Fruit fly (Drosophila melanogaster) whole organism, embryonic: ENCODE measurements around the gene Gos28.

Experiments used
- Atf3 ChIP-seq: fragments of 200-800 bp; sonication (Bioruptor generic); optimal IDR thresholded peaks from 3 replicates; lab custom pipeline; 2016; ENCODE audit warnings: missing biosample characterization, missing genetic modification characterization
- CG12391 ChIP-seq: fragments of 200-800 bp; sonication (Bioruptor generic); optimal IDR thresholded peaks from 3 replicates; lab custom pipeline; 2018; ENCODE audit warnings: missing biosample characterization, mild to moderate bottlenecking, missing genetic modification characterization, moderate library complexity
- CG13123 ChIP-seq: fragments of 200-800 bp; sonication (Bioruptor generic); optimal IDR thresholded peaks from 2 replicates; lab custom pipeline; 2016; ENCODE audit warnings: missing biosample characterization, missing genetic modification characterization
- CG13424 ChIP-seq: fragments of 200-800 bp; sonication (Bioruptor generic); optimal IDR thresholded peaks from 2 replicates; lab custom pipeline; 2019; ENCODE audit warnings: missing biosample characterization, mild to moderate bottlenecking, missing genetic modification characterization, moderate library complexity
- CG14710 ChIP-seq: fragments of 200-800 bp; sonication (Bioruptor generic); optimal IDR thresholded peaks from 3 replicates; lab custom pipeline; 2019; ENCODE audit warnings: missing biosample characterization, mild to moderate bottlenecking, missing genetic modification characterization, moderate library complexity
- CG15514 ChIP-seq: fragments of 200-800 bp; sonication (Bioruptor generic); optimal IDR thresholded peaks from 3 replicates; lab custom pipeline; 2017; ENCODE audit warnings: missing biosample characterization, missing genetic modification characterization, mild to moderate bottlenecking, moderate library complexity, missing genetic modification reagents
- CG15601 ChIP-seq: fragments of 200-800 bp; sonication (Bioruptor generic); optimal IDR thresholded peaks from 3 replicates; lab custom pipeline; 2019; ENCODE audit warnings: missing biosample characterization, mild to moderate bottlenecking, missing genetic modification characterization, moderate library complexity
- CG17359 ChIP-seq: fragments of 200-800 bp; sonication (Bioruptor generic); optimal IDR thresholded peaks from 3 replicates; lab custom pipeline; 2018; ENCODE audit warnings: missing biosample characterization, mild to moderate bottlenecking, missing genetic modification characterization, moderate library complexity
- CG18599 ChIP-seq: fragments of 200-800 bp; sonication (Bioruptor generic); optimal IDR thresholded peaks from 3 replicates; lab custom pipeline; 2017; ENCODE audit warnings: missing biosample characterization, missing genetic modification characterization, mild to moderate bottlenecking, moderate library complexity, missing genetic modification reagents
- CG2202 ChIP-seq: fragments of 200-800 bp; sonication (Bioruptor generic); optimal IDR thresholded peaks from 2 replicates; lab custom pipeline; 2018; ENCODE audit warnings: missing biosample characterization, mild to moderate bottlenecking, missing genetic modification characterization
- CG30020 ChIP-seq: fragments of 200-800 bp; optimal IDR thresholded peaks from 2 replicates; lab custom pipeline; 2019; ENCODE audit warnings: missing biosample characterization, mild to moderate bottlenecking, missing genetic modification characterization, moderate library complexity
- CG34422 ChIP-seq: fragments of 200-800 bp; sonication (Bioruptor generic); IDR thresholded peaks from 3 replicates; pipeline ENCODE4 v1.3.6; 2022; ENCODE audit warnings: missing biosample characterization, missing genetic modification characterization
- CG3726 ChIP-seq: fragments of 200-800 bp; sonication (Bioruptor generic); IDR thresholded peaks from 3 replicates; pipeline ENCODE4, ENCODE4 v1.3.6; 2022; ENCODE audit warnings: missing biosample characterization, missing genetic modification characterization
- CG43689 ChIP-seq: fragments of 200-800 bp; sonication (Bioruptor generic); IDR thresholded peaks from 2 replicates; pipeline ENCODE4 v1.3.6; 2022; ENCODE audit warnings: missing biosample characterization, missing genetic modification characterization
- CG4404 ChIP-seq: fragments of 200-800 bp; sonication (Bioruptor generic); IDR thresholded peaks from 2 replicates; pipeline ENCODE4 v1.3.6; 2022; ENCODE audit warnings: missing biosample characterization, missing genetic modification characterization
- CG4617 ChIP-seq: fragments of 200-800 bp; sonication (Bioruptor generic); optimal IDR thresholded peaks from 3 replicates; lab custom pipeline; 2016; ENCODE audit warnings: missing biosample characterization, missing genetic modification characterization, borderline replicate concordance
- CG4854 ChIP-seq: fragments of 200-800 bp; sonication (Bioruptor generic); optimal IDR thresholded peaks from 2 replicates; lab custom pipeline; 2016; ENCODE audit warnings: missing biosample characterization, missing genetic modification characterization, inconsistent platforms
- CG6813 ChIP-seq: fragments of 200-800 bp; sonication (Bioruptor generic); optimal IDR thresholded peaks from 2 replicates; lab custom pipeline; 2017; ENCODE audit warnings: missing biosample characterization, missing genetic modification characterization, mild to moderate bottlenecking, moderate library complexity, missing genetic modification reagents
- CG9727 ChIP-seq: fragments of 200-800 bp; sonication (Bioruptor generic); optimal IDR thresholded peaks from 3 replicates; lab custom pipeline; 2017; ENCODE audit warnings: missing biosample characterization, mild to moderate bottlenecking, missing genetic modification characterization
- D ChIP-seq, 2 experiments: fragments of 200-800 bp in 1 of 2; fragments of >200 bp in 1 of 2; sonication (Bioruptor generic) in 1 of 2; optimal IDR thresholded peaks; 2 replicates in 1 of 2; 3 replicates in 1 of 2; lab custom pipeline; 2017; ENCODE audit warnings: mild to moderate bottlenecking in 1 of 2, missing biosample characterization in 1 of 2, missing genetic modification characterization in 1 of 2, missing genetic modification reagents in 1 of 2
- D19A ChIP-seq: fragments of 200-800 bp; optimal IDR thresholded peaks from 3 replicates; lab custom pipeline; 2019; ENCODE audit warnings: missing biosample characterization, mild to moderate bottlenecking, missing genetic modification characterization, moderate library complexity
- Doc2 ChIP-seq: fragments of 200-800 bp; sonication (Bioruptor generic); IDR thresholded peaks from 2 replicates; pipeline ENCODE4 v1.3.6; 2022; ENCODE audit warnings: missing biosample characterization, missing genetic modification characterization
- Drgx ChIP-seq: fragments of 200-800 bp; sonication (Bioruptor generic); IDR thresholded peaks from 2 replicates; pipeline ENCODE4 v1.3.6; 2022; ENCODE audit warnings: missing biosample characterization, missing genetic modification characterization
- ERR ChIP-seq: fragments of 200-800 bp; sonication (Bioruptor generic); optimal IDR thresholded peaks from 2 replicates; lab custom pipeline; 2016; ENCODE audit warnings: missing biosample characterization, missing genetic modification characterization
- Fer3 ChIP-seq: fragments of 200-800 bp; sonication (Bioruptor generic); optimal IDR thresholded peaks from 2 replicates; lab custom pipeline; 2018; ENCODE audit warnings: missing biosample characterization, mild to moderate bottlenecking, missing genetic modification characterization, moderate library complexity
- GATAe ChIP-seq: fragments of 200-800 bp; sonication (Bioruptor generic); conservative IDR thresholded peaks from 2 replicates; pipeline ENCODE4 v1.3.6; 2022; ENCODE audit warnings: missing biosample characterization, missing genetic modification characterization
- Gug ChIP-seq: fragments of 200-800 bp; sonication (Bioruptor generic); IDR thresholded peaks from 4 replicates; pipeline ENCODE4 v1.3.6; 2022; ENCODE audit warnings: missing biosample characterization, missing genetic modification characterization
- HLH54F ChIP-seq: fragments of 200-800 bp; sonication (Bioruptor generic); optimal IDR thresholded peaks from 3 replicates; lab custom pipeline; 2016; ENCODE audit warnings: missing biosample characterization, missing genetic modification characterization
- Hr3 ChIP-seq: fragments of 200-800 bp; sonication (Bioruptor generic); optimal IDR thresholded peaks from 3 replicates; lab custom pipeline; 2016; ENCODE audit warnings: missing biosample characterization, missing genetic modification characterization
- Hr39 ChIP-seq: fragments of >200 bp; optimal IDR thresholded peaks from 2 replicates; lab custom pipeline; 2017
- Ptx1 ChIP-seq: fragments of 200-800 bp; sonication (Bioruptor generic); IDR thresholded peaks from 2 replicates; pipeline ENCODE4 v1.3.6; 2022; ENCODE audit warnings: missing biosample characterization, missing genetic modification characterization
- Rx ChIP-seq: fragments of 200-800 bp; sonication (Bioruptor generic); IDR thresholded peaks from 2 replicates; pipeline ENCODE4 v1.3.6; 2022; ENCODE audit warnings: missing biosample characterization, missing genetic modification characterization
- Sox100B ChIP-seq: fragments of 200-800 bp; sonication (Bioruptor generic); optimal IDR thresholded peaks from 3 replicates; lab custom pipeline; 2018; ENCODE audit warnings: missing biosample characterization, mild to moderate bottlenecking, missing genetic modification characterization
- Vsx1 ChIP-seq: fragments of 200-800 bp; sonication (Bioruptor generic); optimal IDR thresholded peaks from 2 replicates; lab custom pipeline; 2017; ENCODE audit warnings: missing biosample characterization, mild to moderate bottlenecking, missing genetic modification characterization, missing genetic modification reagents
- Xbp1 ChIP-seq: fragments of 200-800 bp; sonication (Bioruptor generic); optimal IDR thresholded peaks from 3 replicates; lab custom pipeline; 2016; ENCODE audit warnings: missing biosample characterization, mild to moderate bottlenecking, missing genetic modification characterization
- ab ChIP-seq: fragments of 200-800 bp; sonication (Bioruptor generic); optimal IDR thresholded peaks from 2 replicates; lab custom pipeline; 2016; ENCODE audit warnings: missing biosample characterization, missing genetic modification characterization
- ci ChIP-seq: fragments of 200-800 bp; sonication (Bioruptor generic); IDR thresholded peaks from 3 replicates; pipeline ENCODE4 v1.3.6; 2022; ENCODE audit warnings: missing biosample characterization, missing genetic modification characterization
- croc ChIP-seq: fragments of 200-800 bp; sonication (Bioruptor generic); conservative IDR thresholded peaks from 3 replicates; pipeline ENCODE4 v1.3.6; 2022; ENCODE audit warnings: missing biosample characterization, missing genetic modification characterization
- dmrt99B ChIP-seq: fragments of 200-800 bp; sonication (Bioruptor generic); optimal IDR thresholded peaks from 2 replicates; lab custom pipeline; 2018; ENCODE audit warnings: missing biosample characterization, mild to moderate bottlenecking, missing genetic modification characterization, moderate library complexity
- grn ChIP-seq: fragments of 200-800 bp; sonication (Bioruptor generic); optimal IDR thresholded peaks from 3 replicates; lab custom pipeline; 2017; ENCODE audit warnings: missing biosample characterization, missing genetic modification characterization
- gro ChIP-seq: fragments of 200-800 bp; sonication (Bioruptor generic); optimal IDR thresholded peaks from 2 replicates; lab custom pipeline; 2016; ENCODE audit warnings: missing biosample characterization, missing genetic modification characterization
- kay ChIP-seq: fragments of 200-800 bp; sonication (Bioruptor generic); optimal IDR thresholded peaks from 2 replicates; lab custom pipeline; 2016; ENCODE audit warnings: missing biosample characterization, missing genetic modification characterization
- klu ChIP-seq: fragments of 200-800 bp; sonication (Bioruptor generic); IDR thresholded peaks from 2 replicates; pipeline ENCODE4 v1.3.6; 2022; ENCODE audit warnings: missing biosample characterization, missing genetic modification characterization
- lmd ChIP-seq: fragments of 200-800 bp; sonication (Bioruptor generic); IDR thresholded peaks from 2 replicates; pipeline ENCODE4 v1.3.6; 2022; ENCODE audit warnings: missing biosample characterization, missing genetic modification characterization
- pnt ChIP-seq: fragments of 200-800 bp; sonication (Bioruptor generic); optimal IDR thresholded peaks from 3 replicates; lab custom pipeline; 2016; ENCODE audit warnings: missing biosample characterization, missing genetic modification characterization
- prd ChIP-seq, 3 experiments: fragments of >200 bp in 2 of 3; fragments of 200-800 bp in 1 of 3; sonication (Bioruptor generic) in 1 of 3; optimal IDR thresholded peaks in 2 of 3; IDR thresholded peaks in 1 of 3; 2 replicates in 2 of 3; 3 replicates in 1 of 3; pipeline versions ENCODE4 v1.3.6 to Lab custom; 2017 to 2022; ENCODE audit warnings: missing biosample characterization in 1 of 3, missing genetic modification characterization in 1 of 3
- sd ChIP-seq: fragments of 200-800 bp; sonication (Bioruptor generic); optimal IDR thresholded peaks from 3 replicates; lab custom pipeline; 2018; ENCODE audit warnings: missing biosample characterization, mild to moderate bottlenecking, missing genetic modification characterization, moderate library complexity
- trem ChIP-seq: fragments of 200-800 bp; optimal IDR thresholded peaks from 3 replicates; lab custom pipeline; 2019; ENCODE audit warnings: missing biosample characterization, mild to moderate bottlenecking, missing genetic modification characterization, moderate library complexity
- wor ChIP-seq: fragments of 200-800 bp; sonication (Bioruptor generic); IDR thresholded peaks from 2 replicates; pipeline ENCODE4 v1.3.6; 2022; ENCODE audit warnings: missing biosample characterization, missing genetic modification characterization

Gene Gos28

dm6 chr3R:18669812-18670211, 6.3 kb downstream of the Gos28 start (continued):
- TF ChIP-seq Hr39 (lab: Kevin White, UChicago) (no peak), CG4617 (GFP tag; lab: Kevin White, UChicago) (no peak), CG15514 (no peak), ci (GFP tag; lab: Robert Waterston, UW) (no peak), klu (GFP tag; lab: Robert Waterston, UW) (no peak), ab (GFP tag; lab: Kevin White, UChicago) (no peak), CG4854 (GFP tag; lab: Kevin White, UChicago) (no peak), Fer3 (tag; lab: Kevin White, UChicago) (peak; percentile 18), CG3726 (GFP tag; lab: Robert Waterston, UW) (0 out of 3 replicates have a peak, but pooled peaks have one; percentile 7), dmrt99B (no peak), Ptx1 (peak; percentile 43), Vsx1 (GFP tag; lab: Kevin White, UChicago) (no peak), prd (optimal IDR thresholded peaks at IDR 0.05; lab: Kevin White, UChicago) (no peak), prd (GFP tag; IDR thresholded peaks at IDR 0.05; lab: Robert Waterston, UW) (no peak), gro (GFP tag; lab: Kevin White, UChicago) (no peak), Gug (GFP tag; lab: Robert Waterston, UW) (no peak), CG30020 (tag; lab: Kevin White, UChicago) (no peak), CG18599 (GFP tag; lab: Kevin White, UChicago) (no peak), pnt (GFP tag; lab: Kevin White, UChicago) (no peak)

- TF ChIP-seq GATAe (peak; percentile 82), croc (GFP tag; lab: Robert Waterston, UW) (0 out of 3 replicates have a peak, but pooled peaks have one; percentile 28), CG4404 (GFP tag; lab: Robert Waterston, UW) (no peak; the same call in 1 of the 2 replicates), HLH54F (GFP tag; lab: Kevin White, UChicago) (no peak), Sox100B (peak; percentile 37), CG43689 (GFP tag; lab: Robert Waterston, UW) (no peak), ERR (no peak), CG9727 (GFP tag; lab: Kevin White, UChicago) (peak; percentile 41), CG14710 (tag; lab: Kevin White, UChicago) (peak; percentile 12), grn (peak; percentile 85), D19A (tag; lab: Kevin White, UChicago) (peak; percentile 16), CG12391 (tag; lab: Kevin White, UChicago) (peak; percentile 67), Atf3 (GFP tag; lab: Kevin White, UChicago) (no peak), lmd (peak; percentile 45), Xbp1 (GFP tag; lab: Kevin White, UChicago) (peak; percentile 27), CG15601 (tag; lab: Kevin White, UChicago) (peak; percentile 44), D (optimal IDR thresholded peaks at IDR 0.05; lab: Kevin White, UChicago) (no peak), D (GFP tag; optimal IDR thresholded peaks at IDR 0.05; lab: Kevin White, UChicago) (no peak), sd (tag; lab: Kevin White, UChicago) (no peak), CG13424 (tag; lab: Kevin White, UChicago) (peak; percentile 67), Hr3 (GFP tag; lab: Kevin White, UChicago) (peak; percentile 36), Drgx (peak; percentile 38), kay (GFP tag; lab: Kevin White, UChicago) (no peak), wor (GFP tag; lab: Robert Waterston, UW) (no peak), CG17359 (tag; lab: Kevin White, UChicago) (peak; percentile 49), Doc2 (GFP tag; lab: Robert Waterston, UW) (no peak), trem (tag; lab: Kevin White, UChicago) (peak; percentile 7), CG6813 (GFP tag; lab: Kevin White, UChicago) (peak; percentile 24), Rx (no peak), CG34422 (GFP tag; lab: Robert Waterston, UW) (no peak), CG13123 (no peak), CG2202 (tag; lab: Kevin White, UChicago) (no peak)
Measured at dm6 chr3R:18670441-18671111, 7.0 kb downstream of the Gos28 start.
